Fruit fly (Drosophila melanogaster): ENCODE results near the gene MKP-4.

Gene MKP-4

DNA sequence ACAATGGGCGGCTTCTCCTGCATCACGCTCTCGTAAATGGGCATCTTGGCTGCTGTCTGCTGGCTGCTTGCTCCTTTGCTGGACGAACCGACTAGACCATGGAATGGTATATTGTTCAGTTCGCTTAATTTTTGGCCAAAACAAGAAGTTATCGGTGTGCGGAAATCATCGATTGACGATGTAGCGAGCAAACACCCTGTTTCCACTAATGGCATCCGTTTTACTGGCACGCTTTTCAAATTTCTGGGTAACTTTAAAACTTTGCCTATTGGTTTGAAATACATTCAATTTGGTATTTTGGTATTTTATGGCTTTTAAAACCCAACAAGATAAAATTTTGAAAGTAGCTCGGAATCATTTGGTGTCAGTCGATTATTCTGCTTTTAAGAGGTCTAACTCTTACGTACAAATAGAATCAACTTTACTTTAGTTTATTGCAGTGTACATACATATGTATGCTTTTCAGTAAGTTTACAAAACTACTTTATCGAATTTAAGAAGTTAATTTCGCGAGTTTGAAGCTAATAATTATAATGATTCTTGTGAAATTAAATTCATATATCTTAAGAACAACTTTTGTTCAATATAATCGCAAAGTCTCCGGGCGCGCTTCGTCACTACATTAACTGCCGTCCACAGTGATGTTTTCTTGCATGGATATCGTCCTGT is 23.1 kb downstream of the MKP-4 start, which contains the start of gene Arp10:
TSS of gene Arp10 (minus strand) at position 304 of the 669 bp plus-strand sequence.
- TF ChIP-seq GATAd (GFP tag; optimal IDR thresholded peaks at IDR 0.05): no peak
- TF ChIP-seq Hr78 (GFP tag; optimal IDR thresholded peaks at IDR 0.05): no peak
- TF ChIP-seq fru (GFP tag; optimal IDR thresholded peaks at IDR 0.05): no peak
- peak; percentile 5 for TF ChIP-seq Sp1 (GFP tag; optimal IDR thresholded peaks at IDR 0.05)
- TF ChIP-seq dsf (GFP tag; optimal IDR thresholded peaks at IDR 0.05; ENCODE audit: borderline replicate concordance): no peak
- TF ChIP-seq usp (GFP tag; optimal IDR thresholded peaks at IDR 0.05): no peak
- no peak for TF ChIP-seq dmrt93B (GFP tag; optimal IDR thresholded peaks at IDR 0.05)
- no peak for TF ChIP-seq br (GFP tag; optimal IDR thresholded peaks at IDR 0.05)
- TF ChIP-seq Hnf4 (GFP tag; optimal IDR thresholded peaks at IDR 0.05): no peak
- peak; percentile 25 for TF ChIP-seq HLH106 (tag; optimal IDR thresholded peaks at IDR 0.05)
- TF ChIP-seq Mio (GFP tag; optimal IDR thresholded peaks at IDR 0.05): no peak
- TF ChIP-seq lola (GFP tag; optimal IDR thresholded peaks at IDR 0.05): no peak
- no peak for TF ChIP-seq CG32264 (GFP tag; optimal IDR thresholded peaks at IDR 0.05)
- TF ChIP-seq foxo (GFP tag; optimal IDR thresholded peaks at IDR 0.05): no peak
- no peak for TF ChIP-seq brk (GFP tag; optimal IDR thresholded peaks at IDR 0.05)
- no peak for TF ChIP-seq Dfd (GFP tag; optimal IDR thresholded peaks at IDR 0.05)
- no peak for TF ChIP-seq Jra (GFP tag; optimal IDR thresholded peaks at IDR 0.05)
- TF ChIP-seq N (GFP tag; optimal IDR thresholded peaks at IDR 0.05): peak; percentile 87
- TF ChIP-seq dl (GFP tag; optimal IDR thresholded peaks at IDR 0.05; ENCODE audit: insufficient read depth in 1 of 2, partially characterized antibody in 2 of 2): no peak
- TF ChIP-seq OdsH (GFP tag; optimal IDR thresholded peaks at IDR 0.05): no peak
- TF ChIP-seq Myc (optimal IDR thresholded peaks at IDR 0.05): no peak
- TF ChIP-seq h (GFP tag; optimal IDR thresholded peaks at IDR 0.05): peak; percentile 11
- TF ChIP-seq CG9705 (GFP tag; optimal IDR thresholded peaks at IDR 0.05): no peak
- no peak for TF ChIP-seq ey (GFP tag; optimal IDR thresholded peaks at IDR 0.05)

DNA sequence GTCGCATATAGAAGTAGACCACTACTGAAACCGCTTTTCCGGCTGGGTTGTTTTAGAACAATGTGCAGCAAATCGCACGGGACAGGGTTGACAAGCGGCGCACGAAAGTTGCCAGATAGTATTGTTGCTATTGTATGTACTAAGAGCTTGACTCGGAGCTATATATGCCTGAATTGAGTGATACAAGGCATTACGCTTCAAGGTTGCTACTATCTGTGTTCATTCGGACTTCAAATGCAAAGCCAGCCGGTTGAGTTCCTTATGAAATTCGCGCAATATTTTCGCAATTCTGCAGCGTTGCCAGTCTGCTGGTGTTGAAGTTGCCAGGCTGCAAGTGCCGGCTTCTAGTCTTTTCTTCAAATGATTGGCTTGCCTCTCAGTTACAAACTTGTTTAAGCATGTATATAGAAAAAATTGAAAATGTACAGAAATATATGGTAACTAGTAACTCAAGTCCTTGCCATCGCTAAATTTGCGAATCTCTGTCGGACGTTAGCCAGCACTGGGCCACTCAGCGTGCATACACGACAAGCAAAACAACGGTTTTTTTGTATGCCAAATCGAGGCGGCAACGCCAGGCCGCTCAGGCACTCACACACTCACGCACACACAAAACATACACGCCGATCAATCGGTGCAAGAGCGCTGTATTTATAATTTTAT is 29.0 kb downstream of the MKP-4 start, which contains the start of the genes Ranbp21 and Elys:
TSS of gene Ranbp21 (minus strand) at position 513 of the 663 bp plus-strand sequence.
TSS of gene Elys (plus strand) at position 549 of the 663 bp plus-strand sequence.
- TF ChIP-seq pan (optimal IDR thresholded peaks at IDR 0.05) (no peak), sv (GFP tag; optimal IDR thresholded peaks at IDR 0.05) (peak; percentile 0), HLH106 (tag; optimal IDR thresholded peaks at IDR 0.05) (peak; percentile 56), Mio (GFP tag; optimal IDR thresholded peaks at IDR 0.05) (no peak), CG32264 (GFP tag; optimal IDR thresholded peaks at IDR 0.05) (no peak), tai (GFP tag; optimal IDR thresholded peaks at IDR 0.05) (no peak), Hr78 (GFP tag; optimal IDR thresholded peaks at IDR 0.05) (no peak), lola (GFP tag; optimal IDR thresholded peaks at IDR 0.05) (no peak), Dfd (GFP tag; optimal IDR thresholded peaks at IDR 0.05) (no peak), CrebA (GFP tag; optimal IDR thresholded peaks at IDR 0.05; ENCODE audit: borderline replicate concordance) (no peak), psq (GFP tag; optimal IDR thresholded peaks at IDR 0.05) (peak; percentile 40), OdsH (GFP tag; optimal IDR thresholded peaks at IDR 0.05) (no peak), Sp1 (GFP tag; optimal IDR thresholded peaks at IDR 0.05) (peak; percentile 24), woc (GFP tag; optimal IDR thresholded peaks at IDR 0.05) (no peak), usp (GFP tag; optimal IDR thresholded peaks at IDR 0.05) (no peak), GATAd (GFP tag; optimal IDR thresholded peaks at IDR 0.05) (no peak), foxo (GFP tag; optimal IDR thresholded peaks at IDR 0.05) (peak in 1 of 2 experiments; percentile 66), sage (GFP tag; optimal IDR thresholded peaks at IDR 0.05) (no peak), CG9705 (GFP tag; optimal IDR thresholded peaks at IDR 0.05) (peak; percentile 44), Dif (GFP tag; optimal IDR thresholded peaks at IDR 0.05; ENCODE audit: partially characterized antibody) (no peak), dmrt93B (GFP tag; optimal IDR thresholded peaks at IDR 0.05) (no peak), ey (GFP tag; optimal IDR thresholded peaks at IDR 0.05) (peak; percentile 59), fru (GFP tag; optimal IDR thresholded peaks at IDR 0.05) (no peak), Rel (GFP tag; optimal IDR thresholded peaks at IDR 0.05) (no peak), Rel (tag; optimal IDR thresholded peaks at IDR 0.05) (no peak), Myc (optimal IDR thresholded peaks at IDR 0.05) (no peak), rgr (GFP tag; optimal IDR thresholded peaks at IDR 0.05) (no peak)

Measured in whole organism, wandering third instar larva.